Worm (Caenorhabditis elegans) whole organism, L3 larva: ENCODE results near the gene srbc-11.

ENCODE experiments used
- R02D3.7 ChIP-seq: fragments of 150-350 bp; optimal IDR thresholded peaks from 2 replicates; lab custom pipeline; 2014; ENCODE audit warnings: missing biosample characterization, missing genetic modification characterization
- ceh-16 ChIP-seq: sonication (generic microtip); optimal IDR thresholded peaks from 2 replicates; lab custom pipeline; 2017; ENCODE audit warnings: missing biosample characterization, missing genetic modification characterization
- ceh-28 ChIP-seq: fragments of 150-350 bp; optimal IDR thresholded peaks from 2 replicates; lab custom pipeline; 2014; ENCODE audit warnings: missing biosample characterization, missing genetic modification reagents, missing genetic modification characterization
- ceh-82 ChIP-seq: fragments of 150-350 bp; optimal IDR thresholded peaks from 2 replicates; lab custom pipeline; 2014; ENCODE audit warnings: missing biosample characterization, missing genetic modification characterization
- ceh-9 ChIP-seq: sonication (generic microtip); optimal IDR thresholded peaks from 2 replicates; lab custom pipeline; 2018; ENCODE audit warnings: missing biosample characterization, missing genetic modification characterization
- daf-12 ChIP-seq: fragments of 150-350 bp; optimal IDR thresholded peaks from 2 replicates; lab custom pipeline; 2014; ENCODE audit warnings: missing biosample characterization, missing genetic modification reagents, missing genetic modification characterization
- egl-5 ChIP-seq: fragments of 150-350 bp; optimal IDR thresholded peaks from 2 replicates; lab custom pipeline; 2017; ENCODE audit warnings: missing biosample characterization, missing genetic modification reagents, missing genetic modification characterization, inconsistent platforms
- elt-1 ChIP-seq: fragments of 150-350 bp; optimal IDR thresholded peaks from 2 replicates; lab custom pipeline; 2014; ENCODE audit warnings: missing biosample characterization, missing genetic modification characterization
- elt-2 ChIP-seq: sonication (generic microtip); optimal IDR thresholded peaks from 2 replicates; lab custom pipeline; 2016; ENCODE audit warnings: missing genetic modification reagents, mild to moderate bottlenecking, missing genetic modification characterization, missing compliant biosample characterization
- elt-3 ChIP-seq, 3 experiments: fragments of 150-350 bp in 1 of 3; sonication (generic microtip) in 2 of 3; optimal IDR thresholded peaks; 2 replicates in 2 of 3; 4 replicates in 1 of 3; lab custom pipeline; 2014 to 2017; ENCODE audit warnings: missing biosample characterization in 3 of 3, missing genetic modification characterization in 3 of 3
- eor-1 ChIP-seq, 2 experiments: fragments of 150-350 bp; optimal IDR thresholded peaks; 2 replicates each; lab custom pipeline; 2014 to 2018; ENCODE audit warnings: missing biosample characterization in 2 of 2, missing genetic modification characterization in 2 of 2
- fkh-2 ChIP-seq: fragments of 150-350 bp; optimal IDR thresholded peaks from 2 replicates; lab custom pipeline; 2014; ENCODE audit warnings: missing biosample characterization, missing genetic modification reagents, missing genetic modification characterization
- fos-1 ChIP-seq: fragments of 150-350 bp; optimal IDR thresholded peaks from 2 replicates; lab custom pipeline; 2014; ENCODE audit warnings: missing biosample characterization, missing genetic modification characterization
- hmg-11 ChIP-seq: sonication (generic microtip); optimal IDR thresholded peaks from 2 replicates; lab custom pipeline; 2016; ENCODE audit warnings: missing genetic modification characterization, missing compliant biosample characterization
- jun-1 ChIP-seq: fragments of 150-350 bp; optimal IDR thresholded peaks from 2 replicates; lab custom pipeline; 2014; ENCODE audit warnings: missing biosample characterization, missing genetic modification reagents, missing genetic modification characterization
- lin-15B ChIP-seq: fragments of 150-350 bp; optimal IDR thresholded peaks from 2 replicates; lab custom pipeline; 2014; ENCODE audit warnings: missing biosample characterization, missing genetic modification characterization
- lin-39 ChIP-seq: fragments of 150-350 bp; optimal IDR thresholded peaks from 2 replicates; lab custom pipeline; 2018; ENCODE audit warnings: missing biosample characterization, missing genetic modification reagents, missing genetic modification characterization
- lsy-12 ChIP-seq: sonication (generic microtip); optimal IDR thresholded peaks from 2 replicates; lab custom pipeline; 2016; ENCODE audit warnings: mild to moderate bottlenecking, missing genetic modification characterization, missing compliant biosample characterization
- mml-1 ChIP-seq: fragments of 150-350 bp; sonication (generic microtip); optimal IDR thresholded peaks from 3 replicates; lab custom pipeline; 2014; ENCODE audit warnings: missing biosample characterization, missing genetic modification characterization
- nfya-1 ChIP-seq: sonication (generic microtip); optimal IDR thresholded peaks from 2 replicates; lab custom pipeline; 2017; ENCODE audit warnings: missing genetic modification characterization, mild to moderate bottlenecking, missing compliant biosample characterization, antibody characterized with exemption, moderate library complexity; ENCODE audit not compliant: insufficient read depth
- nhr-11 ChIP-seq: fragments of 150-350 bp; optimal IDR thresholded peaks from 2 replicates; lab custom pipeline; 2014; ENCODE audit warnings: missing biosample characterization, missing genetic modification characterization
- nhr-12 ChIP-seq: fragments of 150-350 bp; optimal IDR thresholded peaks from 2 replicates; lab custom pipeline; 2014; ENCODE audit warnings: missing biosample characterization, missing genetic modification characterization
- nhr-25 ChIP-seq: sonication (generic microtip); optimal IDR thresholded peaks from 2 replicates; lab custom pipeline; 2017; ENCODE audit warnings: missing biosample characterization, missing genetic modification characterization
- nhr-28 ChIP-seq: fragments of 150-350 bp; optimal IDR thresholded peaks from 2 replicates; lab custom pipeline; 2014; ENCODE audit warnings: missing biosample characterization, missing genetic modification characterization
- nhr-43 ChIP-seq: sonication (generic microtip); optimal IDR thresholded peaks from 2 replicates; lab custom pipeline; 2016; ENCODE audit warnings: mild to moderate bottlenecking, missing genetic modification characterization, missing compliant biosample characterization; ENCODE audit not compliant: poor library complexity, severe bottlenecking
- nhr-67 ChIP-seq: fragments of 150-350 bp; optimal IDR thresholded peaks from 2 replicates; lab custom pipeline; 2014; ENCODE audit warnings: missing biosample characterization, missing genetic modification characterization
- nhr-76 ChIP-seq: fragments of 150-350 bp; sonication (generic microtip); optimal IDR thresholded peaks from 5 replicates; lab custom pipeline; 2014; ENCODE audit warnings: missing biosample characterization, missing genetic modification characterization
- pqm-1 ChIP-seq: fragments of 150-350 bp; optimal IDR thresholded peaks from 2 replicates; lab custom pipeline; 2017; ENCODE audit warnings: missing biosample characterization, missing genetic modification characterization, inconsistent platforms
- sea-2 ChIP-seq: fragments of 150-350 bp; sonication (generic microtip); optimal IDR thresholded peaks from 4 replicates; lab custom pipeline; 2014; ENCODE audit warnings: missing biosample characterization, missing genetic modification reagents, missing genetic modification characterization
- skn-1 ChIP-seq: fragments of 150-350 bp; optimal IDR thresholded peaks from 2 replicates; lab custom pipeline; 2014; ENCODE audit warnings: missing biosample characterization, missing genetic modification characterization
- snpc-4 ChIP-seq: fragments of 150-350 bp; optimal IDR thresholded peaks from 2 replicates; lab custom pipeline; 2014; ENCODE audit warnings: missing biosample characterization, missing genetic modification characterization
- unc-39 ChIP-seq: sonication (generic microtip); optimal IDR thresholded peaks from 4 replicates; lab custom pipeline; 2017; ENCODE audit warnings: missing biosample characterization, missing genetic modification characterization
- unc-62 ChIP-seq: fragments of 150-350 bp; sonication (generic microtip); optimal IDR thresholded peaks from 4 replicates; lab custom pipeline; 2014; ENCODE audit warnings: missing biosample characterization, missing genetic modification reagents, missing genetic modification characterization
- zag-1 ChIP-seq: fragments of 150-350 bp; optimal IDR thresholded peaks from 2 replicates; lab custom pipeline; 2014; ENCODE audit warnings: missing biosample characterization, missing genetic modification characterization
- ztf-11 ChIP-seq: fragments of 150-350 bp; optimal IDR thresholded peaks from 2 replicates; lab custom pipeline; 2014; ENCODE audit warnings: missing biosample characterization, missing genetic modification characterization

Gene srbc-11

DNA sequence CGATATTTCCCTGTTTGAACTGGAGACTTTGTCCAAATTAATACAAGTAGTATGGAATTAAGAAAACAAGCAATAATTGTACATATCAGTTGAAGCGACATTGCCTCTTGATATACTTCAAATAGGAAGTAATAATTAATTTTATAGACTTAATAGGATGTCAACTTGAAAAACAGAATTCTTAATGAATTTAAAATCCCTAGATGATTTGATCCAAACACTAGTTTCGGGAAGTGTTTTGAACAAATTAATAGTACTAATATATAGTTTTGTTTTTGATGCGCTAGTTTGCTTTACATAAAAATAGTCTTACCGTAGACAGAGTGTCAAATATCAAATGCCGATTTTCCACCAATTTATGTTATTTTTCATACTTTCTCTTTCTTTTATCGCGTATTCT is 16.7 kb downstream of the srbc-11 start, which contains the start of gene str-190:
Gene str-190 (minus strand): TSS at position 101 of the 400 bp plus-strand sequence.
- TF ChIP-seq lsy-12 (tag; lab: Kevin White, UChicago) (no peak), hmg-11 (tag; lab: Kevin White, UChicago) (no peak), jun-1 (no peak), pqm-1 (tag; lab: Kevin White, UChicago) (no peak), nhr-25 (tag; lab: Kevin White, UChicago) (no peak), R02D3.7 (tag; lab: Kevin White, UChicago) (no peak), ceh-28 (tag; lab: Kevin White, UChicago) (no peak), ztf-11 (tag; lab: Kevin White, UChicago) (no peak), sea-2 (GFP tag; lab: Kevin White, UChicago) (no peak), ceh-16 (tag; lab: Kevin White, UChicago) (no peak), nhr-43 (no peak)

DNA sequence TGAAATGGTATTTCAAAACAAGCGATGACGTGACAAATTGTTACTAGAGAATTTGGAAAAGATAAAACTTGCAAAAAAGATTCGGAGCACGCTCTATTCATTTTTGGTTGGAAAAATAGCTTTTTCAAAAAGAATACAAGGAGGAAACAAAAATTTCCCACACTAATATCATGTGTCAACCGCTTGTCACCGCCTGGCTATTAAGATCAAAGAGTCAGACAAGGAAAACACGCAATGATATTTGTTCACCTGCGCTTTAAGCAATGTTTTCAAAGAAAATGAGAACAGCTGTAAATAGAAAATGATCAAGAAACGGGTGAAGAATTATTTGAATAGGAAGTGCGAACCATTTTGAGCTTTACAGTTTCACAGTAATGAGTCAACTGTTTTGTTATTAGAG is 18.3 kb downstream of the srbc-11 start, which contains the start of gene srh-125:
Gene srh-125 (minus strand): TSS at position 101 of the 400 bp plus-strand sequence.
- TF ChIP-seq snpc-4 (tag; lab: Kevin White, UChicago) (no peak), nhr-67 (tag; lab: Kevin White, UChicago) (no peak), ceh-28 (tag; lab: Kevin White, UChicago) (no peak), elt-3 (tag; optimal IDR thresholded peaks at IDR 0.05; lab: Kevin White, UChicago) (no peak), nhr-12 (no peak), eor-1 (tag; optimal IDR thresholded peaks at IDR 0.05; lab: Kevin White, UChicago) (no peak), nhr-11 (tag; lab: Kevin White, UChicago) (no peak), ztf-11 (tag; lab: Kevin White, UChicago) (no peak), ceh-82 (tag; lab: Kevin White, UChicago) (no peak), nfya-1 (no peak), elt-1 (tag; lab: Kevin White, UChicago) (no peak), fkh-2 (tag; lab: Kevin White, UChicago) (no peak), hmg-11 (tag; lab: Kevin White, UChicago) (no peak), daf-12 (tag; lab: Kevin White, UChicago) (no peak), nhr-76 (tag; lab: Kevin White, UChicago) (no peak), lin-15B (no peak), lsy-12 (tag; lab: Kevin White, UChicago) (no peak)

DNA sequence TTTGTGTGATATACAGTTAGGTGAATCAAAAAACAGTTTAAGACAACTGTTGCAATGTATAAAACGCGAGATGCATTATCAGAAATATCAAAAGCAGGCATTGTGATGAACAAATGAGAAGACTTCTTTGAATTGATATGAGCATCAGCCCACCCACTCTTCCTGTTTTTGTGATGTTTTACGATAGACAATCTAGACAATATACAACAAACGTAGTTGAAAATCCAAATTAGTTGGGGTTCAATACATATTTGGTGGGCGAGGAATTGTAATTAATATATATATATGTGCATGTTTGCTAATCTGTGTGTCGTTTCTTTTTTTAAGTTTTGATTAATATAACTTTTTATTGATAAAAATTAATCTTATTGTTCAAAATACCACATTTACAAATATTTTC is 22.3 kb downstream of the srbc-11 start, which contains the start of gene str-28:
Gene str-28 (minus strand): TSS at position 101 of the 400 bp plus-strand sequence.
- no peak for TF ChIP-seq R02D3.7 (tag; lab: Kevin White, UChicago)
- no peak for TF ChIP-seq ceh-9 (tag; lab: Kevin White, UChicago)
- no peak for TF ChIP-seq nhr-28 (tag; lab: Kevin White, UChicago)
- no peak for TF ChIP-seq nfya-1
- no peak for TF ChIP-seq mml-1 (tag; lab: Kevin White, UChicago)
- no peak for TF ChIP-seq nhr-11 (tag; lab: Kevin White, UChicago)
- TF ChIP-seq nhr-43, result no peak
- TF ChIP-seq fos-1 (tag; lab: Kevin White, UChicago), result no peak
- no peak for TF ChIP-seq unc-39 (tag; lab: Kevin White, UChicago)
- TF ChIP-seq egl-5 (tag; lab: Kevin White, UChicago), result no peak
- TF ChIP-seq zag-1 (tag; lab: Kevin White, UChicago), result no peak
- no peak for TF ChIP-seq fkh-2 (tag; lab: Kevin White, UChicago)
- TF ChIP-seq unc-62 (GFP tag; lab: Kevin White, UChicago), result no peak
- no peak for TF ChIP-seq skn-1
- no peak for TF ChIP-seq lin-39 (tag; lab: Kevin White, UChicago)
- TF ChIP-seq ceh-28 (tag; lab: Kevin White, UChicago), result no peak
- TF ChIP-seq ztf-11 (tag; lab: Kevin White, UChicago), result no peak

DNA sequence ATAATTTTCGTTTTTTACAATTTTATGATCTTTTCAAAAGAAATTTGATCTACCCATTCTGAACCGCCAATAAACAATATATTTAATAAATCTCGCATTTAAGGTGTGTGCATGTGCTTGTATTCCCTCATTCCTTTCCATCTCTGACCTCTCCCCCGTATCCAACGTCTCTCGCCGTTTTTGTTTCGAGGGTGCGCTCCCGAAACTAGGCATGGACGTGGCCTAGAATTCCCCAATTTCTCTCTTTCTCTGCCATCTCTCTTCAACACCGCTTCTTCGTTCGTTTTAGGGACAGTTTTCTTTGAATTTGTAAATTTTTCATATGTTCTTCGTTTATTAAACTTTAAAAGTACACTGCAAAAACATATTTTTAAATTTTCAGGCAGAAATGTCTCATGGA is 29.6 kb downstream of the srbc-11 start, which contains the start of gene F25E5.1:
Gene F25E5.1 (plus strand): TSS at position 376 of the 400 bp plus-strand sequence.
- TF ChIP-seq ceh-82 (tag; lab: Kevin White, UChicago) (no peak), elt-2 (tag; lab: Kevin White, UChicago) (peak; percentile 40), snpc-4 (tag; lab: Kevin White, UChicago) (peak; percentile 76), egl-5 (tag; lab: Kevin White, UChicago) (peak; percentile 50), nfya-1 (peak; percentile 71), ceh-16 (tag; lab: Kevin White, UChicago) (no peak), pqm-1 (tag; lab: Kevin White, UChicago) (peak; percentile 39), nhr-43 (peak; percentile 57), nhr-25 (tag; lab: Kevin White, UChicago) (peak; percentile 65), nhr-28 (tag; lab: Kevin White, UChicago) (no peak), elt-1 (tag; lab: Kevin White, UChicago) (no peak), hmg-11 (tag; lab: Kevin White, UChicago) (peak; percentile 80), lin-15B (peak; percentile 77)
- TF ChIP-seq, all 47 proteins: peak for 9
